Worm (Caenorhabditis elegans): Measurements from ENCODE around the gene F13H8.8.

F13H8.8 gene

ce11 chrII:6222558-6222957, 45.3 kb downstream of the F13H8.8 start, which contains the start of gene C30B5.6:
Gene C30B5.6 (minus strand): TSS chrII:6222658.
- no peak for TF ChIP-seq pes-1 (GFP tag; IDR thresholded peaks at IDR 0.05)
- no peak for TF ChIP-seq flt-1 (GFP tag; IDR thresholded peaks at IDR 0.05)
- TF ChIP-seq F13C5.2 (tag; optimal IDR thresholded peaks at IDR 0.05), result no peak
- TF ChIP-seq tbx-11 (GFP tag; IDR thresholded peaks at IDR 0.05), result no peak
- no peak for TF ChIP-seq tbx-37 (GFP tag; conservative IDR thresholded peaks at IDR 0.05)
- TF ChIP-seq hmg-4 (GFP tag; optimal IDR thresholded peaks at IDR 0.05), result no peak
- no peak for TF ChIP-seq ceh-36 (tag; optimal IDR thresholded peaks at IDR 0.05)
- TF ChIP-seq ets-7 (tag; optimal IDR thresholded peaks at IDR 0.05), result no peak
- no peak for TF ChIP-seq B0310.2 (tag; optimal IDR thresholded peaks at IDR 0.05)
- no peak for TF ChIP-seq sea-1 (GFP tag; conservative IDR thresholded peaks at IDR 0.05)

- TF ChIP-seq tbx-11 (GFP tag; IDR thresholded peaks at IDR 0.05), result no peak
- TF ChIP-seq tra-4 (tag; optimal IDR thresholded peaks at IDR 0.05), result no peak
- TF ChIP-seq ceh-36 (tag; optimal IDR thresholded peaks at IDR 0.05), result no peak
- TF ChIP-seq B0310.2 (tag; optimal IDR thresholded peaks at IDR 0.05), result no peak
- no peak for TF ChIP-seq scrt-1 (GFP tag; IDR thresholded peaks at IDR 0.05)
- no peak for TF ChIP-seq pes-1 (GFP tag; IDR thresholded peaks at IDR 0.05)
- no peak for TF ChIP-seq aly-1 (tag; optimal IDR thresholded peaks at IDR 0.05)
- no peak for TF ChIP-seq F13C5.2 (tag; optimal IDR thresholded peaks at IDR 0.05)
- no peak for TF ChIP-seq ama-1 (optimal IDR thresholded peaks at IDR 0.05)
- TF ChIP-seq hmg-4 (GFP tag; optimal IDR thresholded peaks at IDR 0.05), result no peak
Measured at ce11 chrII:6221470-6221869, 46.4 kb downstream of the F13H8.8 start.

DNA sequence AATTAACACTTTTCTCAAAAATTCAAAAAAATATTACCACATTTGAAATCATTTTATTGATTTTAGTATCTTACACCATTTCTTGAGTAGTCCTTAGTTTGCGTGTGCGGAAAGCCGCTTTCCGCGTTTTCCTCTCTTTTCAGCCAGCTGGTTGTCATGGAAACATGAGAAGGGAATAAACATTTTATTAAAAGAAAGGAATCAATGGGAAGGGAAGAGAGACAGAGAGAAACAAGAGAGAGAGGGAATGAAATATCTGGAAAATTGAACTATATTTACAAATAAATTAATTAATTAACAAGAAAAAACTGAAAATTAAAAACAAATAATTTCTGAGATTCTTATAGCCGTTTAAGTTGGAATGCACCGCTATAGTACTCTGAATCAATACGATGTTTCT, 48.5 kb downstream of the F13H8.8 start, which contains the start of gene mks-2:
Gene mks-2 (minus strand): TSS at position 101 of the 400 bp plus-strand sequence.
- no peak for TF ChIP-seq ceh-13 (GFP tag; optimal IDR thresholded peaks at IDR 0.05)
- no peak for TF ChIP-seq tbx-37 (GFP tag; conservative IDR thresholded peaks at IDR 0.05)
- TF ChIP-seq B0310.2 (tag; optimal IDR thresholded peaks at IDR 0.05), result no peak
- TF ChIP-seq ceh-36 (tag; optimal IDR thresholded peaks at IDR 0.05), result no peak
- no peak for TF ChIP-seq flt-1 (GFP tag; IDR thresholded peaks at IDR 0.05)
- no peak for TF ChIP-seq ama-1 (optimal IDR thresholded peaks at IDR 0.05)
- TF ChIP-seq tra-4 (tag; optimal IDR thresholded peaks at IDR 0.05), result no peak
- TF ChIP-seq hmg-4 (GFP tag; optimal IDR thresholded peaks at IDR 0.05), result no peak
- no peak for TF ChIP-seq aly-1 (tag; optimal IDR thresholded peaks at IDR 0.05)
- TF ChIP-seq hnd-1 (tag; optimal IDR thresholded peaks at IDR 0.05), result no peak
- TF ChIP-seq sea-1 (GFP tag; conservative IDR thresholded peaks at IDR 0.05), result no peak
- TF ChIP-seq ets-7 (tag; optimal IDR thresholded peaks at IDR 0.05), result no peak

All from whole organism, early embryonic.